Worm (Caenorhabditis elegans) whole organism, L4/young adult: ENCODE data around the gene K09F6.9.
"Not testable (repeated sequence)": the region's sequence is repeated elsewhere in the genome, so short reads cannot be mapped to it uniquely, and the experiment has no call there.

Experiments used
- W03F9.2 ChIP-seq: fragments of 150-350 bp; optimal IDR thresholded peaks from 2 replicates; lab custom pipeline; 2014; ENCODE audit warnings: missing biosample characterization, missing genetic modification characterization
- dao-5 ChIP-seq: sonication (generic microtip); optimal IDR thresholded peaks from 2 replicates; lab custom pipeline; 2016; ENCODE audit warnings: missing genotype, missing genetic modification characterization, moderate library complexity, missing compliant biosample characterization
- him-1 ChIP-seq: sonication (generic microtip); optimal IDR thresholded peaks from 2 replicates; lab custom pipeline; 2016; ENCODE audit warnings: missing genotype, missing genetic modification reagents, missing genetic modification characterization, missing compliant biosample characterization

K09F6.9 gene

ce11 chrII:2282599-2282998 lies at the start of gene K09F6.9:
K09F6.9 (minus strand) TSS chrII:2282699.
- not testable (repeated sequence) for TF ChIP-seq him-1, dao-5, W03F9.2 (tag; lab: Kevin White, UChicago)

DNA sequence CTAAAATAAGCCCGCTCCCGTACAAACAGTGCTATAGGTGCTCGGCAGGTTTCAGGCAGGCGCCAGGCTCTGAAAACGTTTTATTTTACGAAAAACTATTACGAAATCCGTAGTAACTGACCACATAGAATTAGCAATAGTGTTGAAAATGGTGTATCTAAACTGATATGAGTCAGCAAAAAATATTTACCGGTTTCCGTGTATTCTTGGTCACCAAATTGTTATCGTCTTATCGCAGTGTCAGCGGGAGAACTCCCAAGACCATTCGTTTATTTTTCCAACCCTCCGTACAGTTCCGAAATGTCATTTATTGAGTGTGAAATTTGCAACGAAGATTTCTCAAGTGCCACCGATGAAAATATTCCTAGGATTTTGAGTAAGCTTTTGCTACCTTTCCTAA lies 49.7 kb upstream of the K09F6.9 start, which contains the start of gene F43C11.8:
F43C11.8 (plus strand) TSS at position 301 of the 400 bp plus-strand sequence.
- TF ChIP-seq W03F9.2 (tag; lab: Kevin White, UChicago) (no peak), him-1 (tag; lab: Kevin White, UChicago) (no peak), dao-5 (tag; lab: Kevin White, UChicago) (no peak)

ce11 chrII:2330462-2330861 lies 48.0 kb upstream of the K09F6.9 start:
- TF ChIP-seq W03F9.2 (tag; lab: Kevin White, UChicago): no peak
- TF ChIP-seq him-1 (tag; lab: Kevin White, UChicago): no peak
- TF ChIP-seq dao-5 (tag; lab: Kevin White, UChicago): no peak

- TF ChIP-seq W03F9.2 (tag; lab: Kevin White, UChicago): no peak
- no peak for TF ChIP-seq him-1 (tag; lab: Kevin White, UChicago)
- TF ChIP-seq dao-5 (tag; lab: Kevin White, UChicago): no peak
These were observed 46.5 kb upstream of the K09F6.9 start, which contains the start of the genes ZK1240.8 and ZK1240.1 for ce11 chrII:2328963-2329442. ZK1240.8 (minus strand) TSS chrII:2329063. ZK1240.1 (plus strand) TSS chrII:2329392.

DNA sequence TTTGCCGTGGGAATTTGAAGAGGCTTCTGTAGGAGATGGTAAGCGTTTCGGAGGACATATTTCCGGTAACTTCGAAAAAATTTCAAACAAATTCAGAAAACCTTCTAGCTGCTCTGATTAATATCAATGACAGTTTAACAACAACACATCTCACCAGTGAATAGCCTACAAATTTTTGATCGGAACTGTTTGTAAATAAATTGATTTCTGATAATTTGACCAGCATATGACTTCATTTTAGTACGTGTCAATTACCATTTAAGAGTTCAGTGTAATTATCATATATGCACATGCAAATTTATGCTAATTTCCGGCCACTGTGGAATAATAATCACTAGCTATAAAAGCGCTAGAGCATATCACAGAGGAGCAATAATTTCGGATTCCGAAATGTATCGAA lies 42.5 kb upstream of the K09F6.9 start, which contains the start of gene ZK1240.11:
ZK1240.11 (plus strand) TSS at position 301 of the 400 bp plus-strand sequence.
- TF ChIP-seq dao-5 (tag; lab: Kevin White, UChicago): no peak
- TF ChIP-seq him-1 (tag; lab: Kevin White, UChicago): no peak
- TF ChIP-seq W03F9.2 (tag; lab: Kevin White, UChicago): no peak

- TF ChIP-seq dao-5 (tag; lab: Kevin White, UChicago) (no peak), W03F9.2 (tag; lab: Kevin White, UChicago) (no peak), him-1 (tag; lab: Kevin White, UChicago) (no peak)
These were observed 40.5 kb upstream of the K09F6.9 start, which contains the start of the genes ZK1240.6 and ZK1240.2 for ce11 chrII:2322857-2323518. ZK1240.6 (minus strand) TSS chrII:2322907. ZK1240.2 (plus strand) TSS chrII:2323376.

ce11 chrII:2320097-2320496 lies 37.6 kb upstream of the K09F6.9 start, which contains the start of gene ZK1240.3:
ZK1240.3 (plus strand) TSS chrII:2320334.
- TF ChIP-seq him-1 (tag; lab: Kevin White, UChicago) (no peak), dao-5 (tag; lab: Kevin White, UChicago) (no peak), W03F9.2 (tag; lab: Kevin White, UChicago) (no peak)

ce11 chrII:2317883-2318357 lies 35.4 kb upstream of the K09F6.9 start, which contains the start of the genes ZK1240.5 and ZK1240.9:
ZK1240.5 (minus strand) TSS chrII:2317933.
ZK1240.9 (plus strand) TSS chrII:2318189.
- TF ChIP-seq him-1 (tag; lab: Kevin White, UChicago) (no peak), W03F9.2 (tag; lab: Kevin White, UChicago) (no peak), dao-5 (tag; lab: Kevin White, UChicago) (no peak)

ce11 chrII:2312747-2313146 lies 30.2 kb upstream of the K09F6.9 start, which contains the start of the genes trim-21 and B0281.1:
trim-21 (minus strand) TSS chrII:2312847.
B0281.1 (plus strand) TSS chrII:2313067.
- TF ChIP-seq W03F9.2 (tag; lab: Kevin White, UChicago) (no peak), him-1 (tag; lab: Kevin White, UChicago) (no peak), dao-5 (tag; lab: Kevin White, UChicago) (no peak)

DNA sequence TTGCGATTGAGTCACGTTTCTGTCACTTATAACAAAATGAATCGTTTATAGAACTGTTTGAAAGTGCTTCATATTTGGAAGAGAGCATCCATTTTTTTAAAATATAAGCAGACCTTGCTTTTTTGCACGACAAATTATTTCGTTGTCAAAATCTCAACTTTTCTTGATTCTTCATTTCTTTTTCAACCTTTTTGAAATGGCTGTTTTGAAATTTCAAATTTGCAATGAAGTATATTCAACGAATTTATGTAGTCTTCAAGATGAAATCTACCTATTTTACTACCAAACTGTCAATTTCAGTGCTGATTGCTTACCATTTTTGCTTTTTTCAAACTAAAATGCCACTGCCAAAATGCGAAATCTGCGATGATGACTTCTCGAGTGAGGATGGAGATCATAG lies 24.2 kb upstream of the K09F6.9 start, which contains the start of gene B0281.3:
B0281.3 (plus strand) TSS at position 301 of the 400 bp plus-strand sequence.
- TF ChIP-seq dao-5 (tag; lab: Kevin White, UChicago) (no peak), him-1 (tag; lab: Kevin White, UChicago) (no peak), W03F9.2 (tag; lab: Kevin White, UChicago) (no peak)

ce11 chrII:2305507-2305906 lies 23.0 kb upstream of the K09F6.9 start:
- no peak for TF ChIP-seq him-1 (tag; lab: Kevin White, UChicago)
- TF ChIP-seq dao-5 (tag; lab: Kevin White, UChicago): no peak
- TF ChIP-seq W03F9.2 (tag; lab: Kevin White, UChicago): no peak

DNA sequence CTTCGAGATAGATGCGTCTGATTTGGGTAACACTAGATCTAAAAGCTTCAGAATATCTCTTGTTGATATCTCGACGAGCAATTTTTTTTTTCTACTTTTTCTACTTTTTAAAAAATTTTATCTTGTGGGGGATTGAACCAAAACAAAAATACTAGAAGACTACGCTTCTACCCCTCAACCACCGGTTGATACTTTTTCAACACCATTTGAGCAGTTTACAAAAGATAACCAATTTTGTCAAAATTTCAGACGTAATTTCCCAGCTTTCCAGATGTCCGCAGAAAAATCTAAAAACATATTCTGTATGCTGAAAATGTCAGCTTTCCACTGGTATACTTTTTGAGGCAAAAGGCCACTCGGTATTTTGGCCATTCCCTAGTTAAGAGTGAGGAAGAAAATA lies 22.1 kb upstream of the K09F6.9 start:
- TF ChIP-seq him-1 (tag; lab: Kevin White, UChicago): no peak
- TF ChIP-seq W03F9.2 (tag; lab: Kevin White, UChicago): no peak
- no peak for TF ChIP-seq dao-5 (tag; lab: Kevin White, UChicago)

DNA sequence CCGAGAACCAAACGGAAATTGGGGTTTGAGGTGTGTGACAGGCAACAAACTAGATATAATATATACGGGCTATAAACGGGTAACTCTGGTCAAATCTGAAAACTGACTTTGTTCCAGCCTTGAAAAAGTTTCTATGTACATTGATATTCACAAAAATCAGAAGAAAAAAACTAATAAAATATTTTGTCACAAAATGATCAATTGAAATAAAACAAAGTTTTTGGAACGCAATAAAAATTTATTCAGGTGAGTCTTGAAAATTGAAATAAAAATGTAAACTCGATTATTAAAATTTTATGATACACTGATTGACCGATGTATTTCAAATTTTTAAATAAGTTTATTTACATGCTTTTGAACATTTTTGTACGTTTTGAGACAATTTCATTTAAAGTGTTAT lies 19.8 kb upstream of the K09F6.9 start, which contains the start of gene B0281.6:
B0281.6 (minus strand) TSS at position 101 of the 400 bp plus-strand sequence.
- TF ChIP-seq him-1 (tag; lab: Kevin White, UChicago) (no peak), W03F9.2 (tag; lab: Kevin White, UChicago) (no peak), dao-5 (tag; lab: Kevin White, UChicago) (no peak)
